Fruit fly (Drosophila melanogaster): ENCODE results near the gene Dysb.

Gene Dysb

DNA sequence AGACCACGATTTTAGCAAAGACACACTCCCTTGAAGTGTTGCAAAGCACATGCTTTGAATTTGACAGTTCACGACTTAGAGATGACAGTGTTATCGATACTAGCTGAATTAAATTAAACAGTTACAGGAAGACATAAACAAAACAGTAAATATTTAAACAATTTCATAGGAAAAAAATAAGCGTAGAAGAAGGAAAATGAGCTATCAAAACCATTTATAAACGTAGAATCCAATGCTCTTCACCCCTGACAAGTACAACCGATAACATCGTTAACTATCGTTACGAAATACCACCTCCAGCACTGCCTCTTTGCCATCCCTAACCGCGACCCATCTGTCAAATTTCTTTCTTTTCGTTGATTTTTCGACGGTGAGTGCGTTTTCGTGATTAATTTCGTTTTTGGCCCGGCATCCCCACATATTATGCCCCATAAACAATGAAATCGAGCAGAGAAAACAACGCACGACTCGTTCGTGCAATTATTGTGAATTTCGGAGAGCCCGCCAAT is 31.3 kb downstream of the Dysb start, which contains the start of gene RpL26 (continued):
- peak; percentile 95 for TF ChIP-seq Med (GFP tag)
- TF ChIP-seq scrt (GFP tag; optimal IDR thresholded peaks at IDR 0.05) = no peak
- peak; percentile 74 to 78 for TF ChIP-seq Hr51 (GFP tag; optimal IDR thresholded peaks at IDR 0.05)
- TF ChIP-seq bowl (GFP tag; IDR thresholded peaks at IDR 0.05) = no peak
- peak; percentile 87 for TF ChIP-seq CG9609 (GFP tag; optimal IDR thresholded peaks at IDR 0.05)
- TF ChIP-seq Rx (GFP tag; IDR thresholded peaks at IDR 0.05) = peak; percentile 54; the same call in 1 of the 2 replicates
- peak; percentile 55 to 81 for TF ChIP-seq chif (GFP tag; optimal IDR thresholded peaks at IDR 0.05)
- peak; percentile 83 for TF ChIP-seq CG6272 (GFP tag; IDR thresholded peaks at IDR 0.05)
- TF ChIP-seq CG8924 (tag; optimal IDR thresholded peaks at IDR 0.05) = peak; percentile 71
- TF ChIP-seq row (GFP tag; IDR thresholded peaks at IDR 0.05) = peak; percentile 96
- TF ChIP-seq gcm (GFP tag; optimal IDR thresholded peaks at IDR 0.05) = peak; percentile 42
- peak; percentile 72 for TF ChIP-seq Dad (GFP tag; optimal IDR thresholded peaks at IDR 0.05)
- TF ChIP-seq dimm (GFP tag; IDR thresholded peaks at IDR 0.05) = no peak
- peak; percentile 43 for TF ChIP-seq Adf1 (GFP tag; IDR thresholded peaks at IDR 0.05)
- TF ChIP-seq ara (GFP tag; IDR thresholded peaks at IDR 0.05) = no peak
- no peak; the same call in 2 of the 3 replicates for TF ChIP-seq Mrtf (GFP tag; IDR thresholded peaks at IDR 0.05)
- peak; percentile 11 for TF ChIP-seq CG5245 (GFP tag; optimal IDR thresholded peaks at IDR 0.05)
- TF ChIP-seq Atf-2 (GFP tag; optimal IDR thresholded peaks at IDR 0.05) = peak; percentile 73
- no peak; the same call in 2 of the 3 replicates for TF ChIP-seq gce (GFP tag; IDR thresholded peaks at IDR 0.05)
- TF ChIP-seq caup (GFP tag; optimal IDR thresholded peaks at IDR 0.05; ENCODE audit: severe bottlenecking) = peak; percentile 67
- TF ChIP-seq CG11560 (tag; IDR thresholded peaks at IDR 0.05) = peak; percentile 34; the same call in 1 of the 3 replicates
- no peak for TF ChIP-seq cas (GFP tag; IDR thresholded peaks at IDR 0.05)
- TF ChIP-seq peb (GFP tag; IDR thresholded peaks at IDR 0.05) = peak; percentile 54; the same call in 1 of the 2 replicates
- peak; percentile 94 for TF ChIP-seq sna (GFP tag; IDR thresholded peaks at IDR 0.05; ENCODE audit: partially characterized antibody)
- TF ChIP-seq pita (GFP tag; optimal IDR thresholded peaks at IDR 0.05) = peak; percentile 77
- peak; percentile 40 for TF ChIP-seq kay (GFP tag; optimal IDR thresholded peaks at IDR 0.05)
- 0 out of 3 replicates have a peak, but pooled peaks have one; percentile 41 for TF ChIP-seq CG11093 (GFP tag; IDR thresholded peaks at IDR 0.05)
- TF ChIP-seq cg (GFP tag; optimal IDR thresholded peaks at IDR 0.05) = no peak
- peak; percentile 36 for TF ChIP-seq org-1 (GFP tag; optimal IDR thresholded peaks at IDR 0.05)
- no peak for TF ChIP-seq Dfd (GFP tag; optimal IDR thresholded peaks at IDR 0.05)
- peak; percentile 60 for TF ChIP-seq CG18262 (tag; optimal IDR thresholded peaks at IDR 0.05)
- peak; percentile 73 for TF ChIP-seq CG14441 (GFP tag; IDR thresholded peaks at IDR 0.05)
- no peak for TF ChIP-seq CG5180 (GFP tag; optimal IDR thresholded peaks at IDR 0.05)
- TF ChIP-seq CG6254 (GFP tag; optimal IDR thresholded peaks at IDR 0.05) = no peak
- TF ChIP-seq CG12744 (GFP tag; optimal IDR thresholded peaks at IDR 0.05) = peak; percentile 69
- no peak for TF ChIP-seq CG4707 (GFP tag; optimal IDR thresholded peaks at IDR 0.05)
- TF ChIP-seq Awh (GFP tag; IDR thresholded peaks at IDR 0.05) = no peak
- peak; percentile 72 for TF ChIP-seq CG34422 (GFP tag; IDR thresholded peaks at IDR 0.05)
- TF ChIP-seq dpn (GFP tag; optimal IDR thresholded peaks at IDR 0.05) = peak; percentile 79 to 89
- TF ChIP-seq CG12942 (GFP tag; optimal IDR thresholded peaks at IDR 0.05) = peak; percentile 71
- peak; percentile 77 for TF ChIP-seq gro (GFP tag; optimal IDR thresholded peaks at IDR 0.05)
- peak; percentile 62 for TF ChIP-seq CG12104 (GFP tag; optimal IDR thresholded peaks at IDR 0.05)
- TF ChIP-seq ttk (GFP tag; IDR thresholded peaks at IDR 0.05) = peak; percentile 42; the same call in 1 of the 2 replicates
- TF ChIP-seq ems (GFP tag; optimal IDR thresholded peaks at IDR 0.05) = peak; percentile 64
- peak; percentile 82 for TF ChIP-seq CG13296 (GFP tag; optimal IDR thresholded peaks at IDR 0.05)
- TF ChIP-seq pnt (GFP tag; optimal IDR thresholded peaks at IDR 0.05) = peak; percentile 78
- peak; percentile 56 for TF ChIP-seq MBD-R2 (GFP tag; IDR thresholded peaks at IDR 0.05)
- no peak for TF ChIP-seq ATbp (GFP tag; optimal IDR thresholded peaks at IDR 0.05)
- peak; percentile 100 for TF ChIP-seq BEAF-32 (GFP tag; optimal IDR thresholded peaks at IDR 0.05)
- no peak for TF ChIP-seq CG17568 (GFP tag; optimal IDR thresholded peaks at IDR 0.05)
